Fruit fly (Drosophila melanogaster): Measurements from ENCODE around the gene CG34049.

DNA sequence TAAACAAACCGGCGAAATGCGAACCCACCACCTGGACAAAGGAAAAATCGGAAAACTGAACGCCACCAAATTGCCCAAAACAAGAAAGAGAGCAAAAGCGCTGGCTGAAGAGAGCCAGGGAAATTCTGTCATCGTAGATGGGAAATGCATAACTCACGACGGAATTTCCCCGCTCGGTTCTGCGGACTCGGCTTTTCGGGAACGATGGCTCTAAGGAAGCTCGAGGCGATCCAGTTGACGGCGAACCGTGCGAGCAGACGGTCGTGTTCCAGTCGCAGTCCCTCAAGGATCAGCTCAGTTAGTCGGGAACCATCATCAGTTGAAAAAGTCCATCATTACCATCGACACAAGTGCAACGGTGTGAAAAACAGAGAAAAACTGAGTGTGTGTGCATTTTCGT is 46.3 kb upstream of the CG34049 start, which contains the start of gene eys:
- no peak for TF ChIP-seq h (GFP tag; optimal IDR thresholded peaks at IDR 0.05)
- TF ChIP-seq Hr78 (GFP tag; optimal IDR thresholded peaks at IDR 0.05): no peak
- TF ChIP-seq psq (GFP tag; optimal IDR thresholded peaks at IDR 0.05): no peak
- no peak for TF ChIP-seq foxo (GFP tag; optimal IDR thresholded peaks at IDR 0.05)
- TF ChIP-seq OdsH (GFP tag; optimal IDR thresholded peaks at IDR 0.05): no peak
- no peak for TF ChIP-seq jim (GFP tag; optimal IDR thresholded peaks at IDR 0.05)
- no peak for TF ChIP-seq lola (GFP tag; optimal IDR thresholded peaks at IDR 0.05)
- TF ChIP-seq dl (GFP tag; optimal IDR thresholded peaks at IDR 0.05; ENCODE audit: insufficient read depth in 1 of 2, partially characterized antibody in 2 of 2): no peak
- no peak for TF ChIP-seq CrebA (GFP tag; optimal IDR thresholded peaks at IDR 0.05; ENCODE audit: borderline replicate concordance)
- TF ChIP-seq pan (optimal IDR thresholded peaks at IDR 0.05): no peak

Measured in whole organism, wandering third instar larva.